Worm (Caenorhabditis elegans): ENCODE measurements around the gene C35D10.1.

DNA sequence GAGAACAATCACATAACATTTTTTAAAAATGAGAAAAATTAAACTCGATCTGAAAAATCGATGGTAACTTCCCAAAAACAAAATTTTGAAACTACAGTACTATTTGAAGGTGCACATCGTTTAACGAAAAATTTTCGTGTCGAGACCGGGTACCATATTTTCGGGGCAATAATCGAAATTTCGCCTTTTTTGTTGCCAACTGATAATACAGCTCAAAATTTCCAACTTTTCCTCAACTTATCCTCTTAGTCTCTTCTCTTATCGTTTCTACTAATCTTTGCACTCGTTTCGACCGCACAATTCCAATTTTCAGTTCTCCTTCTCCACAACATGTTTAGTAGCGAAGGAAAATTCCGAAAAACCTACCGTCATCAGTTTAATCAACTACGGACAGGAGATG, 27.4 kb downstream of the C35D10.1 start, which contains the start of gene rom-1:
- TF ChIP-seq ceh-63 (GFP tag; optimal IDR thresholded peaks at IDR 0.05), result no peak
- no peak for TF ChIP-seq tbx-2 (tag; optimal IDR thresholded peaks at IDR 0.05)
- TF ChIP-seq aly-2 (tag; optimal IDR thresholded peaks at IDR 0.05), result no peak
- TF ChIP-seq unc-62 (GFP tag; optimal IDR thresholded peaks at IDR 0.05), result no peak
- TF ChIP-seq efl-1 (optimal IDR thresholded peaks at IDR 0.05), result no peak
- TF ChIP-seq efl-1 (GFP tag; optimal IDR thresholded peaks at IDR 0.05 in 1 of 2), result no peak
- no peak for TF ChIP-seq ama-1 (optimal IDR thresholded peaks at IDR 0.05)
- no peak for TF ChIP-seq elt-3 (tag; optimal IDR thresholded peaks at IDR 0.05)
- TF ChIP-seq nhr-237 (tag; optimal IDR thresholded peaks at IDR 0.05), result no peak
